Worm (Caenorhabditis elegans): ENCODE results near the gene del-8.

del-8 gene

ce11 chrX:9556038-9556437, 33.2 kb upstream of the del-8 start:
- TF ChIP-seq aha-1 (tag), result peak; percentile 65
- no peak for TF ChIP-seq F49E8.2 (tag; optimal IDR thresholded peaks at IDR 0.05; ENCODE audit: borderline replicate concordance)

ce11 chrX:9560931-9561330, 28.3 kb upstream of the del-8 start:
- 0 out of 2 replicates have a peak, but pooled peaks have one; percentile 13 for TF ChIP-seq Y75B8A.6 (GFP tag; IDR thresholded peaks at IDR 0.05)
- no peak for TF ChIP-seq unc-62 (GFP tag; optimal IDR thresholded peaks at IDR 0.05 in 1 of 2)
- TF ChIP-seq unc-62 (tag; optimal IDR thresholded peaks at IDR 0.05), result no peak
- peak; percentile 81 for TF ChIP-seq dmd-8 (GFP tag; IDR thresholded peaks at IDR 0.05)
- TF ChIP-seq saeg-2 (GFP tag; IDR thresholded peaks at IDR 0.05), result 0 out of 2 replicates have a peak, but pooled peaks have one; percentile 62
- TF ChIP-seq vab-7 (GFP tag; IDR thresholded peaks at IDR 0.05), result peak; percentile 80
- peak; percentile 37 for TF ChIP-seq rbr-2 (tag; optimal IDR thresholded peaks at IDR 0.05)
- TF ChIP-seq ceh-82 (tag; optimal IDR thresholded peaks at IDR 0.05), result no peak
- TF ChIP-seq hlh-11 (tag; optimal IDR thresholded peaks at IDR 0.05), result peak; percentile 39
- TF ChIP-seq F37D6.2 (tag; optimal IDR thresholded peaks at IDR 0.05), result no peak
- TF ChIP-seq nhr-11 (tag; optimal IDR thresholded peaks at IDR 0.05), result no peak
- peak; percentile 78; the same call in 1 of the 2 replicates for TF ChIP-seq mdt-29 (GFP tag; IDR thresholded peaks at IDR 0.05)
- TF ChIP-seq egl-43 (GFP tag; IDR thresholded peaks at IDR 0.05), result peak; percentile 76; the same call in 1 of the 2 replicates
- no peak for TF ChIP-seq nhr-111 (GFP tag; optimal IDR thresholded peaks at IDR 0.05)
- 0 out of 2 replicates have a peak, but pooled peaks have one; percentile 31 for TF ChIP-seq F26F4.8 (GFP tag; conservative IDR thresholded peaks at IDR 0.05)
- no peak for TF ChIP-seq unc-39 (tag; optimal IDR thresholded peaks at IDR 0.05)
- 0 out of 2 replicates have a peak, but pooled peaks have one; percentile 49 for TF ChIP-seq dmd-9 (GFP tag; IDR thresholded peaks at IDR 0.05)
- peak; percentile 52 for TF ChIP-seq ama-1 (optimal IDR thresholded peaks at IDR 0.05)
- TF ChIP-seq daf-12 (tag; optimal IDR thresholded peaks at IDR 0.05), result no peak
- TF ChIP-seq gei-8 (GFP tag; optimal IDR thresholded peaks at IDR 0.05), result no peak
- TF ChIP-seq daf-19 (GFP tag; conservative IDR thresholded peaks at IDR 0.05), result peak; percentile 67; the same call in 1 of the 2 replicates
- 0 out of 2 replicates have a peak, but pooled peaks have one; percentile 53 for TF ChIP-seq D1046.2 (GFP tag; IDR thresholded peaks at IDR 0.05)
- 0 out of 2 replicates have a peak, but pooled peaks have one; percentile 14 for TF ChIP-seq Y48G9A.11 (GFP tag; IDR thresholded peaks at IDR 0.05)
- TF ChIP-seq nhr-42 (GFP tag; IDR thresholded peaks at IDR 0.05), result peak; percentile 63; the same call in 1 of the 2 replicates
- TF ChIP-seq nhr-6 (tag; optimal IDR thresholded peaks at IDR 0.05), result peak; percentile 36
- no peak for TF ChIP-seq zip-11 (GFP tag; IDR thresholded peaks at IDR 0.05)
- TF ChIP-seq pha-4 (GFP tag; IDR thresholded peaks at IDR 0.05), result peak; percentile 68; the same call in 1 of the 2 replicates
- TF ChIP-seq pha-4 (tag; optimal IDR thresholded peaks at IDR 0.05), result no peak
- 0 out of 2 replicates have a peak, but pooled peaks have one; percentile 11 for TF ChIP-seq hmg-1.1 (GFP tag; IDR thresholded peaks at IDR 0.05)
- TF ChIP-seq sdz-12 (GFP tag; optimal IDR thresholded peaks at IDR 0.05), result no peak
- TF ChIP-seq T26A8.4 (GFP tag; IDR thresholded peaks at IDR 0.05), result peak; percentile 61
- TF ChIP-seq egl-27 (tag; optimal IDR thresholded peaks at IDR 0.05), result no peak
- TF ChIP-seq madf-5 (GFP tag; IDR thresholded peaks at IDR 0.05), result peak; percentile 58 to 88; a peak in 2 of 4 replicates
- TF ChIP-seq lsy-2 (tag; optimal IDR thresholded peaks at IDR 0.05), result peak in 1 of 2 experiments; percentile 34
- peak; percentile 38; the same call in 1 of the 2 replicates for TF ChIP-seq ctbp-1 (GFP tag; IDR thresholded peaks at IDR 0.05)
- TF ChIP-seq duxl-1 (tag; optimal IDR thresholded peaks at IDR 0.05; ENCODE audit: poor library complexity), result no peak
- TF ChIP-seq hif-1 (tag; optimal IDR thresholded peaks at IDR 0.05), result peak in 1 of 2 experiments; percentile 38
- TF ChIP-seq lin-39 (tag; optimal IDR thresholded peaks at IDR 0.05), result no peak
- TF ChIP-seq hlh-30 (tag; optimal IDR thresholded peaks at IDR 0.05; ENCODE audit: insufficient read depth), result peak; percentile 48
- peak; percentile 60 for TF ChIP-seq dmd-6 (GFP tag; IDR thresholded peaks at IDR 0.05)
- TF ChIP-seq arid-1 (GFP tag; conservative IDR thresholded peaks at IDR 0.05), result peak; percentile 69; the same call in 1 of the 2 replicates
- peak; percentile 88 for TF ChIP-seq lim-7 (GFP tag; IDR thresholded peaks at IDR 0.05)
- TF ChIP-seq dpl-1 (GFP tag; optimal IDR thresholded peaks at IDR 0.05), result no peak
- 0 out of 2 replicates have a peak, but pooled peaks have one; percentile 45 for TF ChIP-seq lin-1 (GFP tag; IDR thresholded peaks at IDR 0.05)
- peak; percentile 64 for TF ChIP-seq mep-1 (tag; optimal IDR thresholded peaks at IDR 0.05)
- TF ChIP-seq nhr-25 (tag; optimal IDR thresholded peaks at IDR 0.05; ENCODE audit: borderline replicate concordance, insufficient read depth), result no peak

All from whole organism, L4 larva.